Worm (Caenorhabditis elegans) whole organism, early embryonic: ENCODE results near the gene hum-4.

Experiments
- B0310.2 ChIP-seq: sonication (generic microtip); optimal IDR thresholded peaks from 2 replicates; lab custom pipeline; 2016; ENCODE audit warnings: mild to moderate bottlenecking, missing genetic modification characterization, missing compliant biosample characterization
- F13C5.2 ChIP-seq: sonication (generic microtip); optimal IDR thresholded peaks from 2 replicates; lab custom pipeline; 2017; ENCODE audit warnings: mild to moderate bottlenecking, missing genetic modification characterization, inconsistent platforms, missing compliant biosample characterization
- aly-1 ChIP-seq: sonication (generic microtip); optimal IDR thresholded peaks from 2 replicates; lab custom pipeline; 2016; ENCODE audit warnings: missing genetic modification characterization, missing compliant biosample characterization
- ama-1 ChIP-seq: fragments of 150-350 bp; optimal IDR thresholded peaks from 2 replicates; lab custom pipeline; 2014
- ceh-13 ChIP-seq: fragments of 200-800 bp; sonication (Bioruptor generic); optimal IDR thresholded peaks from 2 replicates; lab custom pipeline; 2018; ENCODE audit warnings: mild to moderate bottlenecking, missing genetic modification characterization, missing compliant biosample characterization
- flt-1 ChIP-seq: fragments of 200-800 bp; sonication (Bioruptor generic); IDR thresholded peaks from 2 replicates; pipeline ENCODE4 v1.3.6; 2022; ENCODE audit warnings: missing genetic modification characterization, missing compliant biosample characterization
- hmbx-1 ChIP-seq: sonication (generic microtip); optimal IDR thresholded peaks from 2 replicates; lab custom pipeline; 2016; ENCODE audit warnings: mild to moderate bottlenecking, missing genetic modification characterization, missing compliant biosample characterization
- hmg-4 ChIP-seq: fragments of 200-800 bp; sonication (Bioruptor generic); optimal IDR thresholded peaks from 2 replicates; lab custom pipeline; 2018; ENCODE audit warnings: mild to moderate bottlenecking, missing genetic modification characterization, missing compliant biosample characterization
- hnd-1 ChIP-seq: sonication (generic microtip); optimal IDR thresholded peaks from 2 replicates; lab custom pipeline; 2016; ENCODE audit warnings: missing genetic modification characterization, missing compliant biosample characterization
- pes-1 ChIP-seq: fragments of 200-800 bp; sonication (Bioruptor generic); IDR thresholded peaks from 2 replicates; pipeline ENCODE4 v1.3.6; 2022; ENCODE audit warnings: missing genetic modification reagents, missing genetic modification characterization, missing compliant biosample characterization
- scrt-1 ChIP-seq: fragments of 200-800 bp; sonication (Bioruptor generic); IDR thresholded peaks from 2 replicates; pipeline ENCODE4 v1.3.6; 2022; ENCODE audit warnings: missing genetic modification characterization, missing compliant biosample characterization
- sea-1 ChIP-seq: fragments of 200-800 bp; sonication (Bioruptor generic); conservative IDR thresholded peaks from 2 replicates; pipeline ENCODE4 v1.3.6; 2022; ENCODE audit warnings: missing genetic modification characterization, missing compliant biosample characterization
- tbx-37 ChIP-seq: fragments of 200-800 bp; sonication (Bioruptor generic); conservative IDR thresholded peaks from 2 replicates; pipeline ENCODE4 v1.3.6; 2022; ENCODE audit warnings: missing genetic modification reagents, missing genetic modification characterization, missing compliant biosample characterization
- tra-4 ChIP-seq: sonication (generic microtip); optimal IDR thresholded peaks from 2 replicates; lab custom pipeline; 2017; ENCODE audit warnings: missing genetic modification characterization, missing compliant biosample characterization

DNA sequence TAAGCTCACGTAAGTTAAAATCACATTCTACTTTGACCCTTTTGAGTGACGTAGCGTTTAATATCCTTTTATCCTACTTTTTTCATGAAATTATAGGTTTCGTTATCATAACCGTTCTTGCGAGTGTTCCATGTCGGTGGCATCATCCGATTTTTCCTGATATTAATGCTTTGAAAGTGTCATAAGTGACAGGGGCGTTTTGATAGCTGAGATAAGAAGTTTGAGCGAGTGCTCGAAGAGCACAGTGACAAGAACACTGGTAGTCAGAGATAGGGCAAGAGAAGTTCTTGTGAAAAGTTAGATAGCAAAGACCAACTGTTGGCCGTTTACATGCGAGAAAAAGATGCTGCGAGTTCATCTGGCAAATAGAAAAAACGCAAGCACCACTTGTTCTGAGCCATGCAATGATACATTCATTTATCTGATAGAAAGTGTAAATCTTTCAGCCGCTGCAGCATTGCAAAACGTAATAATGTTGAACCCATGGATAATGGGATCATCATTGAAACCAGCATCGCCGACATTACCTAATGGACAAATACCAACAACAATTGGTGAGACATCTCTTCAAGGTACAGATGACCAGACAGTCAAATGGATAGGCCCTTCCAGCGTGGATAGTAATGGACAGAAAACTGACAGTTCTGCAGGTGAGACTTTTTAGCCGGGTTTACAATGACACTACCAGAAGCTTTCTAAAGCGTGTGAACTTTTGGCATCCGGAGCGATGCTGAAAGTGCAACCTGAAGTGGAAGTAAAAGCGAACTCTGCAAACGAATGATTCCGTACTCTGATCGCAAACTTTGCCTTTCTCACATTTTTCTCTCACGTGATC, 47.8 kb upstream of the hum-4 start:
- TF ChIP-seq tra-4 (tag; lab: Kevin White, UChicago) (no peak), ama-1 (lab: Kevin White, UChicago) (no peak), ceh-13 (GFP tag; lab: Kevin White, UChicago) (no peak), hnd-1 (tag; lab: Kevin White, UChicago) (no peak), scrt-1 (GFP tag; lab: Robert Waterston, UW) (no peak), pes-1 (GFP tag; lab: Robert Waterston, UW) (no peak), hmg-4 (no peak), aly-1 (tag; lab: Kevin White, UChicago) (no peak), hmbx-1 (no peak), sea-1 (no peak), F13C5.2 (no peak), tbx-37 (GFP tag; lab: Robert Waterston, UW) (no peak), B0310.2 (tag; lab: Kevin White, UChicago) (no peak), flt-1 (GFP tag; lab: Robert Waterston, UW) (no peak)
